Worm (Caenorhabditis elegans): ENCODE data around the gene rps-16.

rps-16 gene

DNA sequence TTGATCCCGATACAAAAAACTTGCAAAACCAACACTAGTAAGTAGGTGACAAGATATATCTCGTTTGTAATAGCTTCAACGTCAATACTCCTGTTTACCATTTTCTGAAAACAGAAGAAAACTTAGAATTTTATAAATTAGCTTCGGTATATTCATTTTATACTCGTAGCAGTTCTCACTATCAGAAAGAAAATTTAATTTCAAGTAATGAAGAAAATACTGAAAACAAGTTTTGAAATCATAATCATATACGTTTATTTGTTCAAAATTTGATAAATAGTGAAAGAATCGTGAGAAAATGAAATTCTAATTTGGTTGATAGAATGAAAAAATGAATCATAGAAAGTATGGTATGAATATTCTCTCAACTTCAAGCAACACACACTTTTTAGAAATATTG lies 45.7 kb downstream of the rps-16 start, which contains the start of gene C30G7.5:
TSS of gene C30G7.5 (minus strand) at position 101 of the 400 bp plus-strand sequence.
- no peak for TF ChIP-seq pat-9 (tag; optimal IDR thresholded peaks at IDR 0.05)
- TF ChIP-seq fkh-6 (tag; optimal IDR thresholded peaks at IDR 0.05): no peak
- TF ChIP-seq ttx-3 (tag; optimal IDR thresholded peaks at IDR 0.05): no peak
- no peak for TF ChIP-seq lim-6 (tag; optimal IDR thresholded peaks at IDR 0.05)
- no peak for TF ChIP-seq sdc-2 (tag; optimal IDR thresholded peaks at IDR 0.05)
- no peak for TF ChIP-seq ceh-9 (tag; optimal IDR thresholded peaks at IDR 0.05)
- no peak for TF ChIP-seq lin-11 (tag; optimal IDR thresholded peaks at IDR 0.05)
